Fruit fly (Drosophila melanogaster) whole organism, embryonic: Measurements from ENCODE around the gene CG16758.

ENCODE experiments used
- Atf-2 ChIP-seq: fragments of 200-800 bp; sonication (Bioruptor generic); optimal IDR thresholded peaks from 2 replicates; lab custom pipeline; 2016; ENCODE audit warnings: missing biosample characterization, missing genetic modification characterization
- Bdp1 ChIP-seq: fragments of 200-800 bp; sonication (Bioruptor generic); optimal IDR thresholded peaks from 3 replicates; lab custom pipeline; 2016; ENCODE audit warnings: missing biosample characterization, missing genetic modification characterization
- CG10147 ChIP-seq: fragments of 200-800 bp; sonication (Bioruptor generic); optimal IDR thresholded peaks from 2 replicates; lab custom pipeline; 2019; ENCODE audit warnings: missing biosample characterization, mild to moderate bottlenecking, missing genetic modification characterization, moderate library complexity
- CG11093 ChIP-seq: fragments of 200-800 bp; sonication (Bioruptor generic); IDR thresholded peaks from 3 replicates; pipeline ENCODE4 v1.3.6; 2022; ENCODE audit warnings: missing biosample characterization, missing genetic modification characterization
- CG11723 ChIP-seq: fragments of 200-800 bp; sonication (Bioruptor generic); optimal IDR thresholded peaks from 2 replicates; lab custom pipeline; 2017; ENCODE audit warnings: missing biosample characterization, mild to moderate bottlenecking, missing genetic modification characterization
- CG13624 ChIP-seq: fragments of 200-800 bp; sonication (Bioruptor generic); optimal IDR thresholded peaks from 2 replicates; lab custom pipeline; 2016; ENCODE audit warnings: missing biosample characterization, missing genetic modification characterization
- CG14014 ChIP-seq: fragments of 200-800 bp; sonication (Bioruptor generic); IDR thresholded peaks from 2 replicates; pipeline ENCODE4 v1.3.6; 2022; ENCODE audit warnings: missing biosample characterization, missing genetic modification characterization
- CG14667 ChIP-seq: fragments of 200-800 bp; sonication (Bioruptor generic); IDR thresholded peaks from 2 replicates; pipeline ENCODE4 v1.3.6; 2022; ENCODE audit warnings: missing biosample characterization, missing genetic modification characterization
- CG14860 ChIP-seq: fragments of 200-800 bp; sonication (Bioruptor generic); IDR thresholded peaks from 3 replicates; pipeline ENCODE4 v1.3.6; 2022; ENCODE audit warnings: missing biosample characterization, missing genetic modification characterization; ENCODE audit not compliant: partially characterized antibody
- CG18011 ChIP-seq: fragments of 200-800 bp; sonication (Bioruptor generic); optimal IDR thresholded peaks from 2 replicates; lab custom pipeline; 2017; ENCODE audit warnings: missing biosample characterization, missing genetic modification characterization, mild to moderate bottlenecking, moderate library complexity, missing genotype
- CG30020 ChIP-seq: fragments of 200-800 bp; optimal IDR thresholded peaks from 2 replicates; lab custom pipeline; 2019; ENCODE audit warnings: missing biosample characterization, mild to moderate bottlenecking, missing genetic modification characterization, moderate library complexity
- CG33213 ChIP-seq: fragments of 200-800 bp; sonication (Bioruptor generic); optimal IDR thresholded peaks from 3 replicates; lab custom pipeline; 2016; ENCODE audit warnings: missing biosample characterization, missing genetic modification characterization
- CG34376 ChIP-seq: fragments of 200-800 bp; sonication (Bioruptor generic); optimal IDR thresholded peaks from 2 replicates; lab custom pipeline; 2018; ENCODE audit warnings: missing biosample characterization, mild to moderate bottlenecking, missing genetic modification characterization
- CG34422 ChIP-seq: fragments of 200-800 bp; sonication (Bioruptor generic); IDR thresholded peaks from 3 replicates; pipeline ENCODE4 v1.3.6; 2022; ENCODE audit warnings: missing biosample characterization, missing genetic modification characterization
- CG43689 ChIP-seq: fragments of 200-800 bp; sonication (Bioruptor generic); IDR thresholded peaks from 2 replicates; pipeline ENCODE4 v1.3.6; 2022; ENCODE audit warnings: missing biosample characterization, missing genetic modification characterization
- CG4617 ChIP-seq: fragments of 200-800 bp; sonication (Bioruptor generic); optimal IDR thresholded peaks from 3 replicates; lab custom pipeline; 2016; ENCODE audit warnings: missing biosample characterization, missing genetic modification characterization, borderline replicate concordance
- CG5245 ChIP-seq: fragments of 200-800 bp; sonication (Bioruptor generic); optimal IDR thresholded peaks from 3 replicates; lab custom pipeline; 2016; ENCODE audit warnings: missing biosample characterization, missing genetic modification characterization
- CG6683 ChIP-seq: fragments of 200-800 bp; sonication (Bioruptor generic); optimal IDR thresholded peaks from 2 replicates; lab custom pipeline; 2017; ENCODE audit warnings: missing biosample characterization, mild to moderate bottlenecking, missing genetic modification characterization, missing genetic modification reagents
- CG7271 ChIP-seq: fragments of 200-800 bp; sonication (Bioruptor generic); optimal IDR thresholded peaks from 2 replicates; lab custom pipeline; 2018; ENCODE audit warnings: missing biosample characterization, mild to moderate bottlenecking, missing genetic modification characterization, moderate library complexity
- CG7357 ChIP-seq: fragments of 200-800 bp; sonication (Bioruptor generic); IDR thresholded peaks from 3 replicates; pipeline ENCODE4 v1.3.6; 2022; ENCODE audit warnings: missing biosample characterization, missing genetic modification characterization
- CG8290 ChIP-seq, 3 experiments: fragments of 200-800 bp; sonication (Bioruptor generic); optimal IDR thresholded peaks; 2 replicates each; lab custom pipeline; 2016 to 2019; ENCODE audit warnings: missing biosample characterization in 3 of 3, missing genetic modification characterization in 3 of 3, mild to moderate bottlenecking in 2 of 3, moderate library complexity in 1 of 3
- CG9727 ChIP-seq: fragments of 200-800 bp; sonication (Bioruptor generic); optimal IDR thresholded peaks from 3 replicates; lab custom pipeline; 2017; ENCODE audit warnings: missing biosample characterization, mild to moderate bottlenecking, missing genetic modification characterization
- D19B ChIP-seq: fragments of 200-800 bp; sonication (Bioruptor generic); optimal IDR thresholded peaks from 2 replicates; lab custom pipeline; 2017; ENCODE audit warnings: missing biosample characterization, mild to moderate bottlenecking, missing genetic modification characterization
- Dbx ChIP-seq: fragments of 200-800 bp; sonication (Bioruptor generic); IDR thresholded peaks from 3 replicates; pipeline ENCODE4 v1.3.6; 2022; ENCODE audit warnings: missing biosample characterization, missing genetic modification characterization
- Dfd ChIP-seq, 2 experiments: fragments of >200 bp; optimal IDR thresholded peaks; 2 replicates each; lab custom pipeline; 2017; ENCODE audit warnings: missing biosample characterization in 2 of 2, missing genetic modification characterization in 2 of 2
- Drgx ChIP-seq: fragments of 200-800 bp; sonication (Bioruptor generic); IDR thresholded peaks from 2 replicates; pipeline ENCODE4 v1.3.6; 2022; ENCODE audit warnings: missing biosample characterization, missing genetic modification characterization
- H15 ChIP-seq: fragments of 200-800 bp; sonication (Bioruptor generic); IDR thresholded peaks from 3 replicates; pipeline ENCODE4 v1.3.6; 2022; ENCODE audit warnings: missing biosample characterization, missing genetic modification characterization
- HHEX ChIP-seq: fragments of 200-800 bp; sonication (Bioruptor generic); optimal IDR thresholded peaks from 3 replicates; lab custom pipeline; 2017; ENCODE audit warnings: missing biosample characterization, mild to moderate bottlenecking, missing genetic modification characterization, missing genetic modification reagents
- HmgD ChIP-seq: fragments of 200-800 bp; sonication (Bioruptor generic); optimal IDR thresholded peaks from 3 replicates; lab custom pipeline; 2016; ENCODE audit warnings: missing biosample characterization, missing genetic modification characterization
- Meics ChIP-seq: fragments of 200-800 bp; sonication (Bioruptor generic); optimal IDR thresholded peaks from 2 replicates; lab custom pipeline; 2017; ENCODE audit warnings: missing biosample characterization, mild to moderate bottlenecking, missing genetic modification characterization
- NK7.1 ChIP-seq: fragments of 200-800 bp; sonication (Bioruptor generic); optimal IDR thresholded peaks from 3 replicates; lab custom pipeline; 2016; ENCODE audit warnings: missing biosample characterization, missing genetic modification characterization
- Neu2 ChIP-seq: fragments of 200-800 bp; sonication (Bioruptor generic); optimal IDR thresholded peaks from 3 replicates; lab custom pipeline; 2016; ENCODE audit warnings: missing biosample characterization, missing genetic modification characterization, borderline replicate concordance
- Oaz ChIP-seq: fragments of 200-800 bp; sonication (Bioruptor generic); IDR thresholded peaks from 2 replicates; pipeline ENCODE4 v1.3.6; 2022; ENCODE audit warnings: missing biosample characterization, missing genetic modification characterization
- Ptx1 ChIP-seq: fragments of 200-800 bp; sonication (Bioruptor generic); IDR thresholded peaks from 2 replicates; pipeline ENCODE4 v1.3.6; 2022; ENCODE audit warnings: missing biosample characterization, missing genetic modification characterization
- Rfx ChIP-seq: fragments of 200-800 bp; sonication (Bioruptor generic); IDR thresholded peaks from 2 replicates; pipeline ENCODE4 v1.3.6; 2022; ENCODE audit warnings: missing biosample characterization, missing genetic modification characterization
- Scr ChIP-seq: fragments of 200-800 bp; sonication (Bioruptor generic); IDR thresholded peaks from 2 replicates; pipeline ENCODE4 v1.3.6; 2022; ENCODE audit warnings: missing biosample characterization, missing genetic modification characterization; ENCODE audit not compliant: partially characterized antibody
- Sin3A ChIP-seq: fragments of >200 bp; optimal IDR thresholded peaks from 2 replicates; lab custom pipeline; 2018
- Tbp ChIP-seq: fragments of >200 bp; optimal IDR thresholded peaks from 2 replicates; lab custom pipeline; 2018; ENCODE audit warnings: missing biosample characterization, missing genetic modification characterization
- abd-A ChIP-seq: fragments of 200-800 bp; sonication (Bioruptor generic); optimal IDR thresholded peaks from 3 replicates; lab custom pipeline; 2019; ENCODE audit warnings: missing biosample characterization, mild to moderate bottlenecking, missing genetic modification characterization, moderate library complexity
- ac ChIP-seq: fragments of 200-800 bp; sonication (Bioruptor generic); optimal IDR thresholded peaks from 3 replicates; lab custom pipeline; 2017; ENCODE audit warnings: missing biosample characterization, mild to moderate bottlenecking, missing genetic modification characterization
- esg ChIP-seq: fragments of 200-800 bp; sonication (Bioruptor generic); conservative IDR thresholded peaks from 2 replicates; pipeline ENCODE4 v1.3.6; 2022; ENCODE audit warnings: missing biosample characterization, missing genetic modification characterization
- kay ChIP-seq: fragments of 200-800 bp; sonication (Bioruptor generic); optimal IDR thresholded peaks from 2 replicates; lab custom pipeline; 2016; ENCODE audit warnings: missing biosample characterization, missing genetic modification characterization
- lov ChIP-seq, 2 experiments: fragments of 200-800 bp in 1 of 2; fragments of >200 bp in 1 of 2; sonication (Bioruptor generic) in 1 of 2; IDR thresholded peaks in 1 of 2; optimal IDR thresholded peaks in 1 of 2; 2 replicates in 1 of 2; 3 replicates in 1 of 2; pipeline versions ENCODE4 v1.3.6 to Lab custom; 2017 to 2022; ENCODE audit warnings: missing biosample characterization in 1 of 2, missing genetic modification characterization in 1 of 2
- pfk ChIP-seq: fragments of 200-800 bp; sonication (Bioruptor generic); optimal IDR thresholded peaks from 2 replicates; lab custom pipeline; 2018; ENCODE audit warnings: missing biosample characterization, mild to moderate bottlenecking, missing genetic modification characterization, moderate library complexity
- slp2 ChIP-seq: fragments of 200-800 bp; sonication (Bioruptor generic); optimal IDR thresholded peaks from 2 replicates; lab custom pipeline; 2016; ENCODE audit warnings: missing biosample characterization, missing genetic modification characterization
- unpg ChIP-seq: fragments of 200-800 bp; sonication (Bioruptor generic); optimal IDR thresholded peaks from 3 replicates; lab custom pipeline; 2018; ENCODE audit warnings: missing biosample characterization, mild to moderate bottlenecking, missing genetic modification characterization, moderate library complexity
- vnd ChIP-seq: fragments of 200-800 bp; sonication (Bioruptor generic); IDR thresholded peaks from 3 replicates; pipeline ENCODE4 v1.3.6; 2022; ENCODE audit warnings: missing biosample characterization, missing genetic modification characterization; ENCODE audit not compliant: partially characterized antibody
- zen2 ChIP-seq: fragments of 200-800 bp; sonication (Bioruptor generic); IDR thresholded peaks from 3 replicates; pipeline ENCODE4 v1.3.6; 2022; ENCODE audit warnings: missing biosample characterization, missing genetic modification characterization; ENCODE audit not compliant: partially characterized antibody
- zfh2 ChIP-seq: fragments of 200-800 bp; sonication (Bioruptor generic); optimal IDR thresholded peaks from 2 replicates; lab custom pipeline; 2016; ENCODE audit warnings: missing biosample characterization, missing genetic modification characterization

Gene CG16758

DNA sequence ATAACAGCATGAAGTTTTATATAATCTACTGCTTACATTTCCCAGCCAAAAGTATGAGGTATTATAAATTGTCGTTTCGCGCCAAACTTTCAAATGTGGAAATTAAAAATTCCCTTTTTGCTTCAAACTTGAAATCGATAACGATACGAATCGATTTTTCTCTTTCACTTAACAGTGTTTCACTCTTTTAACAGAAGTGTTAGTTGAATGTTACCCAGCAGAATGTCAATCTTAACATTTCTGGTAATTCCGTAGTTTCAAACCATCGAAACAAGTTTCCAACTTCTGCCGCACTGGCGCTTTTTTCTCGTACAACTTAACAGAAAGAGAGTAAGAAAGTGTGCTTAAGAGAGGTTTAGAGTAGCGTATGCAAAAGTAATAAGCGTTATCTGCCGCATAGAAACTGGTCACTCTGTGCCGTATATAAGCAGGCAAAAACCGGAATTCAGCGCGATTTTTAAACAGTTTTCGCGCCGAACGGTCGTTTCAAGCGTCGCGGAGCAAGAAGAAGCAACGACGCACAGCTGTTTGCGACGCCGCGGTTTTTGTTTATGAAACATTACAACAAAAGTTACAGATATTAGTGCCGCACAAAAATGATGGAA, 36.9 kb downstream of the CG16758 start (continued):
- peak; percentile 4 for TF ChIP-seq Atf-2 (GFP tag; lab: Kevin White, UChicago)
- no peak for TF ChIP-seq CG6683 (GFP tag; lab: Kevin White, UChicago)
- peak; percentile 42; the same call in 1 of the 2 replicates for TF ChIP-seq CG14014
- peak; percentile 81; the same call in 2 of the 3 replicates for TF ChIP-seq CG34422 (GFP tag; lab: Robert Waterston, UW)
- TF ChIP-seq zfh2 = no peak
- TF ChIP-seq unpg = peak; percentile 22
- TF ChIP-seq Rfx (GFP tag; lab: Robert Waterston, UW) = peak; percentile 54
- no peak for TF ChIP-seq kay (GFP tag; lab: Kevin White, UChicago)
- no peak for TF ChIP-seq CG11093
- peak; percentile 64 for TF ChIP-seq HmgD
- TF ChIP-seq Meics (GFP tag; lab: Kevin White, UChicago) = no peak
- TF ChIP-seq zen2 (GFP tag; lab: Robert Waterston, UW) = peak; percentile 74
- no peak for TF ChIP-seq slp2 (GFP tag; lab: Kevin White, UChicago)
- no peak for TF ChIP-seq CG30020 (tag; lab: Kevin White, UChicago)
- TF ChIP-seq CG9727 (GFP tag; lab: Kevin White, UChicago) = no peak
- TF ChIP-seq ac (GFP tag; lab: Kevin White, UChicago) = peak; percentile 49
- TF ChIP-seq abd-A (tag; lab: Kevin White, UChicago) = peak; percentile 68
- TF ChIP-seq H15 = no peak
- TF ChIP-seq Oaz (GFP tag; lab: Robert Waterston, UW) = no peak
- no peak for TF ChIP-seq vnd
- TF ChIP-seq CG43689 (GFP tag; lab: Robert Waterston, UW) = no peak
- no peak for TF ChIP-seq Dfd (GFP tag; optimal IDR thresholded peaks at IDR 0.05; lab: Kevin White, UChicago)
- 0 out of 3 replicates have a peak, but pooled peaks have one; percentile 51 for TF ChIP-seq Dbx (GFP tag; lab: Robert Waterston, UW)
- TF ChIP-seq D19B (GFP tag; lab: Kevin White, UChicago) = no peak
- TF ChIP-seq CG14667 (GFP tag; lab: Robert Waterston, UW) = 0 out of 2 replicates have a peak, but pooled peaks have one; percentile 9
- TF ChIP-seq CG34376 (GFP tag; lab: Kevin White, UChicago) = peak; percentile 80
- no peak for TF ChIP-seq CG18011
- TF ChIP-seq CG33213 = peak; percentile 82
- peak; percentile 69 for TF ChIP-seq CG8290 (GFP tag; optimal IDR thresholded peaks at IDR 0.05; lab: Kevin White, UChicago)
- TF ChIP-seq CG8290 (tag; optimal IDR thresholded peaks at IDR 0.05; lab: Kevin White, UChicago) = peak in 1 of 2 experiments; percentile 67
- TF ChIP-seq CG10147 (GFP tag; lab: Kevin White, UChicago) = peak; percentile 46
- TF ChIP-seq CG13624 = peak; percentile 68
- TF ChIP-seq HHEX (GFP tag; lab: Kevin White, UChicago) = no peak
- TF ChIP-seq Bdp1 (GFP tag; lab: Kevin White, UChicago) = no peak
- TF ChIP-seq Neu2 = no peak
- TF ChIP-seq Ptx1 (GFP tag; lab: Robert Waterston, UW) = 0 out of 2 replicates have a peak, but pooled peaks have one; percentile 9
- peak; percentile 42 for TF ChIP-seq pfk (GFP tag; lab: Kevin White, UChicago)
- TF ChIP-seq NK7.1 = no peak
- TF ChIP-seq CG4617 (GFP tag; lab: Kevin White, UChicago) = no peak
- no peak for TF ChIP-seq esg (GFP tag; lab: Robert Waterston, UW)
- no peak for TF ChIP-seq lov (optimal IDR thresholded peaks at IDR 0.05; lab: Kevin White, UChicago)
- TF ChIP-seq lov (GFP tag; IDR thresholded peaks at IDR 0.05; lab: Robert Waterston, UW) = 0 out of 3 replicates have a peak, but pooled peaks have one; percentile 60
- TF ChIP-seq Drgx (GFP tag; lab: Robert Waterston, UW) = no peak
- peak; percentile 58; the same call in 1 of the 2 replicates for TF ChIP-seq Scr
- TF ChIP-seq Sin3A = peak; percentile 30
- TF ChIP-seq CG5245 (GFP tag; lab: Kevin White, UChicago) = peak; percentile 27
- peak; percentile 36 for TF ChIP-seq CG11723 (GFP tag; lab: Kevin White, UChicago)
- no peak for TF ChIP-seq CG7357
- TF ChIP-seq CG7271 (tag; lab: Kevin White, UChicago) = no peak
- TF ChIP-seq CG14860 = no peak
- peak; percentile 3 for TF ChIP-seq Tbp (GFP tag; lab: Kevin White, UChicago)
